Fruit fly (Drosophila melanogaster) whole organism, prepupa: Measurements from ENCODE around the gene CG8508.

Source experiments
- CG15336 ChIP-seq: fragments of 200-800 bp; sonication (Bioruptor generic); IDR thresholded peaks from 2 replicates; pipeline ENCODE4 v1.3.6; 2022; ENCODE audit warnings: missing biosample characterization, missing genetic modification characterization
- Ets21C ChIP-seq: fragments of 200-800 bp; sonication (Bioruptor generic); optimal IDR thresholded peaks from 3 replicates; lab custom pipeline; 2016; ENCODE audit warnings: missing biosample characterization, missing genetic modification characterization
- lz ChIP-seq: fragments of 200-800 bp; sonication (Bioruptor generic); optimal IDR thresholded peaks from 3 replicates; lab custom pipeline; 2016; ENCODE audit warnings: missing biosample characterization, missing genetic modification characterization

- TF ChIP-seq lz (GFP tag; lab: Kevin White, UChicago) (no peak), CG15336 (GFP tag; lab: Robert Waterston, UW) (no peak), Ets21C (GFP tag; lab: Kevin White, UChicago) (no peak)
These were observed at the start of gene CG8508 for dm6 chr3R:13186396-13186795.
